Worm (Caenorhabditis elegans) whole organism, mixed stage, embryonic: ENCODE measurements around the gene Y37H2C.4.

Source experiments
- ces-1 ChIP-seq: fragments of 150-350 bp; optimal IDR thresholded peaks from 2 replicates; lab custom pipeline; 2014; ENCODE audit warnings: missing biosample characterization, missing genetic modification reagents, missing genetic modification characterization
- elt-3 ChIP-seq: fragments of 150-350 bp; optimal IDR thresholded peaks from 2 replicates; lab custom pipeline; 2014; ENCODE audit warnings: missing biosample characterization, missing genetic modification characterization
- lin-13 ChIP-seq: fragments of 150-350 bp; optimal IDR thresholded peaks from 2 replicates; lab custom pipeline; 2014; ENCODE audit warnings: missing biosample characterization, missing genetic modification characterization
- lsy-2 ChIP-seq: fragments of 150-350 bp; optimal IDR thresholded peaks from 2 replicates; lab custom pipeline; 2014; ENCODE audit warnings: missing biosample characterization, missing genetic modification characterization
- nhr-237 ChIP-seq: fragments of 150-350 bp; optimal IDR thresholded peaks from 2 replicates; lab custom pipeline; 2014; ENCODE audit warnings: missing biosample characterization, missing genetic modification characterization
- sptf-1 ChIP-seq: sonication (generic microtip); optimal IDR thresholded peaks from 2 replicates; lab custom pipeline; 2017; ENCODE audit warnings: mild to moderate bottlenecking, missing genetic modification characterization, moderate library complexity, missing compliant biosample characterization

- TF ChIP-seq nhr-237 (tag; lab: Kevin White, UChicago) (no peak), ces-1 (no peak), lin-13 (tag; lab: Kevin White, UChicago) (no peak), lsy-2 (tag; lab: Kevin White, UChicago) (no peak), elt-3 (tag; lab: Kevin White, UChicago) (no peak), sptf-1 (tag; lab: Kevin White, UChicago) (no peak)
These were observed 24.4 kb upstream of the Y37H2C.4 start for ce11 chrV:18246077-18246476.
